Fruit fly (Drosophila melanogaster): ENCODE data around the gene CG7518.

The CG7518 gene

DNA sequence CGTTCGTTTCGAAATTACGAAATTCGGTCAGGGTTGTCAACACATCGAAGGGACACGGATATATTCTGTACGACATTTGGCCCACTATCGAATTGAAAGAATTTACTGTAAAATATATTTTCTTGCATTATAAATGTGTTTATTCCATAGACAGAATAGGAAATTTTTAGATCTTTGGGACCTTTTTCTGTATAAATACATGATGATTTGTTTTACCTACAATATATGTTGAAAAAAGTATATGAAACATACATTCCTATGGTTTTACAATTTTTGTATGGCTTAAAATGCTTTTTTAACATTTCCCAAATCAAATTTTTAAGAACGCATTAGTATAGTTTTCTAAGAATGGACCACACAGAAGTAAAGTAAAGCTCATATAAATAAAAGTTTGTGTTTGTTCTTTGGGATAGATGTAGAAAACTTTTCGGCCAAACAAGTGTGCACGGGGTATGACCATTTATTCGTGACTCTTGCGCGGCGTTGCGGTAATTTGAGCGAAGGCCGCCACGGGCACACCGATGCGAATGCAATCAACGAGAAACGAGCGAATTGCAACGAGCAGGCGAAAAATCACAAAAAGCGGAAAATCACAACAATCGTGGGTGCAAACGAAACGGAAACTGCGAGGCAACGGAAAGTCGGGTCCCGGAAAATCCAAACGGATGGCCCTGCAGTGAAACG, at the start of gene CG7518, which contains the start of the genes CG17327 and CG44194:
Gene CG7518, plus strand, starts transcription at position 540 of the 684 bp plus-strand sequence.
Gene CG17327, minus strand, starts transcription at position 177 of the 684 bp plus-strand sequence.
Gene CG44194, minus strand, starts transcription at position 177 of the 684 bp plus-strand sequence.
- TF ChIP-seq CG3032 (tag; optimal IDR thresholded peaks at IDR 0.05): peak; percentile 25
- TF ChIP-seq CG32006 (GFP tag; optimal IDR thresholded peaks at IDR 0.05): no peak
- no peak for TF ChIP-seq CG7368 (GFP tag; optimal IDR thresholded peaks at IDR 0.05)
- peak; percentile 27 for TF ChIP-seq esn (GFP tag; optimal IDR thresholded peaks at IDR 0.05)
- peak; percentile 1 for TF ChIP-seq CG31627 (GFP tag; optimal IDR thresholded peaks at IDR 0.05)
- peak; percentile 22 for TF ChIP-seq cyc (GFP tag; optimal IDR thresholded peaks at IDR 0.05)

DNA sequence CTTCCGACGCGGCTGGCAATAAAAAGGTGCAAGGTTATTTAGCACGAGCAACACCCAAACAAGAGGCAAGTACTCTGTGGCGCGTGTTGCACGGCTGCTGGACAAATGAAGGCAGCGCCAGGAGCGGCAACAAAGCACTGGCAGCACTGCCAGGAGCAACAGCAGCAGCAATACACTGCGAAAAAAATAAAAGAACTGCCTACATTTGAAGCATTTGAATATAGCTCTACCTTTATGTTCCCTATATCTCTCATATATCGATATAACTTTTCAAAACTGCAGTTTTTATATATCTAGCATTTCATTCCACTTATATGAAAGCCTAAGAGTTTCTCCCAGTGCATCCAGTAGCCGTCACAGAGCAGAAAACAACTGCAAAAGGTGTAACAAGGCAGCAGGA, 40.5 kb upstream of the CG7518 start:
- TF ChIP-seq CG8632 (GFP tag; optimal IDR thresholded peaks at IDR 0.05) (no peak), OdsH (GFP tag; optimal IDR thresholded peaks at IDR 0.05) (peak; percentile 33), fd59A (GFP tag; optimal IDR thresholded peaks at IDR 0.05) (peak; percentile 10), svp (GFP tag) (peak; percentile 54), Sox102F (GFP tag; optimal IDR thresholded peaks at IDR 0.05) (no peak), net (GFP tag; optimal IDR thresholded peaks at IDR 0.05) (no peak), CG3032 (tag; optimal IDR thresholded peaks at IDR 0.05) (peak; percentile 40), CG34406 (GFP tag; optimal IDR thresholded peaks at IDR 0.05) (no peak), dsx (GFP tag; optimal IDR thresholded peaks at IDR 0.05; ENCODE audit: poor library complexity, severe bottlenecking) (peak; percentile 23), CG1621 (tag; optimal IDR thresholded peaks at IDR 0.05) (no peak), Sox15 (GFP tag; optimal IDR thresholded peaks at IDR 0.05) (no peak), Lpt (GFP tag; optimal IDR thresholded peaks at IDR 0.05) (no peak), Ets21C (GFP tag; optimal IDR thresholded peaks at IDR 0.05) (peak; percentile 6), CG6792 (GFP tag; optimal IDR thresholded peaks at IDR 0.05) (peak; percentile 0), Hr39 (GFP tag; optimal IDR thresholded peaks at IDR 0.05) (peak; percentile 35), Eip78C (GFP tag) (peak; percentile 66), CG3919 (GFP tag; optimal IDR thresholded peaks at IDR 0.05) (peak; percentile 30), CG11762 (GFP tag; optimal IDR thresholded peaks at IDR 0.05; ENCODE audit: insufficient read depth) (no peak), Sox14 (GFP tag; optimal IDR thresholded peaks at IDR 0.05) (peak; percentile 15), cyc (GFP tag; optimal IDR thresholded peaks at IDR 0.05) (peak; percentile 6), CG4318 (GFP tag; optimal IDR thresholded peaks at IDR 0.05) (no peak), lz (GFP tag; optimal IDR thresholded peaks at IDR 0.05) (peak; percentile 29), topi (GFP tag; optimal IDR thresholded peaks at IDR 0.05) (peak; percentile 26), CG11294 (GFP tag; IDR thresholded peaks at IDR 0.05) (no peak), CG7368 (GFP tag; optimal IDR thresholded peaks at IDR 0.05) (no peak), CG11902 (GFP tag; optimal IDR thresholded peaks at IDR 0.05) (no peak), acj6 (GFP tag; optimal IDR thresholded peaks at IDR 0.05) (peak; percentile 10), fkh (GFP tag; optimal IDR thresholded peaks at IDR 0.05) (no peak), achi (GFP tag; optimal IDR thresholded peaks at IDR 0.05) (peak; percentile 2), CG15336 (GFP tag; IDR thresholded peaks at IDR 0.05) (no peak), CG9139 (GFP tag; optimal IDR thresholded peaks at IDR 0.05) (no peak), Met (GFP tag; optimal IDR thresholded peaks at IDR 0.05) (peak; percentile 16), Smox (GFP tag; optimal IDR thresholded peaks at IDR 0.05) (no peak), CG10669 (GFP tag; optimal IDR thresholded peaks at IDR 0.05) (no peak), Blimp-1 (GFP tag; optimal IDR thresholded peaks at IDR 0.05) (no peak), spab (GFP tag; optimal IDR thresholded peaks at IDR 0.05) (peak; percentile 36), CG16779 (tag; optimal IDR thresholded peaks at IDR 0.05) (no peak), CG6276 (GFP tag; optimal IDR thresholded peaks at IDR 0.05) (no peak), CG32006 (GFP tag; optimal IDR thresholded peaks at IDR 0.05) (peak; percentile 27), CG6163 (GFP tag; IDR thresholded peaks at IDR 0.05) (peak; percentile 66; the same call in 2 of the 3 replicates), pdm3 (GFP tag; optimal IDR thresholded peaks at IDR 0.05) (peak; percentile 1), dac (GFP tag; optimal IDR thresholded peaks at IDR 0.05) (no peak), Ets96B (tag; optimal IDR thresholded peaks at IDR 0.05) (no peak), esn (GFP tag; optimal IDR thresholded peaks at IDR 0.05) (peak; percentile 35), fd85E (GFP tag; optimal IDR thresholded peaks at IDR 0.05) (no peak), CG6854 (GFP tag; optimal IDR thresholded peaks at IDR 0.05) (no peak), CG10631 (GFP tag; optimal IDR thresholded peaks at IDR 0.05) (peak; percentile 25)
